Worm (Caenorhabditis elegans): ENCODE measurements around the gene pho-8.

Gene pho-8

ce11 chrV:11822461-11822939, 10.9 kb upstream of the pho-8 start, which contains the start of gene pyc-1:
pyc-1 (minus strand) TSS chrV:11822529.
- TF ChIP-seq hlh-30 (tag; optimal IDR thresholded peaks at IDR 0.05; ENCODE audit: insufficient read depth) (no peak), syd-9 (tag; optimal IDR thresholded peaks at IDR 0.05) (no peak), unc-3 (GFP tag; conservative IDR thresholded peaks at IDR 0.05) (no peak), unc-3 (tag; optimal IDR thresholded peaks at IDR 0.05) (no peak), hlh-6 (tag; optimal IDR thresholded peaks at IDR 0.05) (no peak), pax-1 (tag; optimal IDR thresholded peaks at IDR 0.05) (no peak), C38D4.7 (GFP tag; optimal IDR thresholded peaks at IDR 0.05) (no peak), ceh-22 (tag; optimal IDR thresholded peaks at IDR 0.05) (no peak), mec-3 (tag; optimal IDR thresholded peaks at IDR 0.05; ENCODE audit: borderline replicate concordance) (no peak), che-1 (tag; optimal IDR thresholded peaks at IDR 0.05) (no peak)

ce11 chrV:11823125-11823833, 10.1 kb upstream of the pho-8 start:
- TF ChIP-seq nfya-1 (tag; optimal IDR thresholded peaks at IDR 0.05) = peak; percentile 36
- peak; percentile 39 for TF ChIP-seq elt-2 (tag; optimal IDR thresholded peaks at IDR 0.05)

- TF ChIP-seq ceh-18 (tag; optimal IDR thresholded peaks at IDR 0.05) (peak; percentile 54), K09A11.1 (tag; optimal IDR thresholded peaks at IDR 0.05; ENCODE audit: insufficient read depth) (no peak), nhr-232 (tag; optimal IDR thresholded peaks at IDR 0.05) (no peak), tbx-7 (tag; optimal IDR thresholded peaks at IDR 0.05) (no peak), unc-55 (GFP tag; optimal IDR thresholded peaks at IDR 0.05) (peak; percentile 33), hlh-30 (tag; optimal IDR thresholded peaks at IDR 0.05; ENCODE audit: insufficient read depth) (peak; percentile 11)
Measured at ce11 chrV:11823978-11824377, 9.4 kb upstream of the pho-8 start.

DNA sequence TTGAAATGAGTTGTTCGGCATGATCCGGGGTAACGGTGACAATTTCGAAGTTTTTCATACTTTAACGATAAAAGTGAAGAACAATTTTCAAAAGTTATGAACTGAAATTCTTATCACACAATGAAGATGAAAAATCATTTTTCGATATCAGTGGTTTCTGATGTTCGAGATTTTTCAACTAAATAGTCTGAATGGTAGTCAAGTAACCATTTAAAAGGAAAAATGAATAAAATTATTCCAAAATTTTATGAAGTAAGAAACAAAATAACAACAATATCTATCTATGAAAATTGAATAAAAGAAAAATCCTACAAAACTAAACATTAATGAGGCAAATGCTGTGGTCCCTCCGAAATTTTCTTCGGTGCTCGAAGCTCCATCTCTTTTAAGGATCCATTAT, 7.8 kb upstream of the pho-8 start, which contains the start of gene D2023.4:
Gene D2023.4 (minus strand): TSS at position 101 of the 400 bp plus-strand sequence.
- TF ChIP-seq ceh-9 (tag; optimal IDR thresholded peaks at IDR 0.05) (no peak), tbx-2 (tag; optimal IDR thresholded peaks at IDR 0.05) (no peak), pha-2 (tag; optimal IDR thresholded peaks at IDR 0.05) (no peak), sox-2 (GFP tag; IDR thresholded peaks at IDR 0.05) (no peak), C38D4.7 (GFP tag; optimal IDR thresholded peaks at IDR 0.05) (no peak), sdc-2 (tag; optimal IDR thresholded peaks at IDR 0.05) (no peak), F13H6.1 (tag; optimal IDR thresholded peaks at IDR 0.05) (no peak), K09A11.1 (tag; optimal IDR thresholded peaks at IDR 0.05; ENCODE audit: insufficient read depth) (no peak), hlh-6 (tag; optimal IDR thresholded peaks at IDR 0.05) (no peak), elt-2 (tag; optimal IDR thresholded peaks at IDR 0.05) (no peak), K02D7.2 (tag; optimal IDR thresholded peaks at IDR 0.05) (no peak), nhr-11 (tag; optimal IDR thresholded peaks at IDR 0.05) (no peak), ceh-24 (tag; optimal IDR thresholded peaks at IDR 0.05) (no peak), pat-9 (tag; optimal IDR thresholded peaks at IDR 0.05) (no peak), T23F11.4 (GFP tag; optimal IDR thresholded peaks at IDR 0.05) (no peak), mec-3 (tag; optimal IDR thresholded peaks at IDR 0.05; ENCODE audit: borderline replicate concordance) (no peak)

DNA sequence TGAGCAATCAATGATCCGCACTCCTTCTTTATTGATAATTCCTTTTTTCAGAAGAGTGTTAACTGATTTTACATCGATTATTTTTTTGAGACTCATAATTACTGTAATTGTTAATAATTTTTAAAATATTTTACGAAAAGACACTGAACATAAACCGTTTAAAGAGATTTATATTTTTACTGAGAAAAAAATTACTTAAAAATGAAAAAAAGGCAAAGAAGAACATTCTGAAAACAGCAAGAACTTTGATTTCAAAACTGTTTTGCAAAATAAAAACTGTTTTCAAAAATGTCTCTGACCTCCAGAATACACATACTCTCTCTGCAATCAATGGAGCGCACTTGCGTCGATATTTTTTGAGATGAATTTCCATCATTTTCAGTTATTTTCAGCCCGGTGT, 6.5 kb upstream of the pho-8 start, which contains the start of the genes mpst-1 and D2023.6:
Gene mpst-1 (minus strand): TSS at position 101 of the 400 bp plus-strand sequence.
Gene D2023.6 (plus strand): TSS at position 388 of the 400 bp plus-strand sequence.
- TF ChIP-seq ttx-3 (tag; optimal IDR thresholded peaks at IDR 0.05) = no peak
- TF ChIP-seq ceh-24 (tag; optimal IDR thresholded peaks at IDR 0.05) = no peak

DNA sequence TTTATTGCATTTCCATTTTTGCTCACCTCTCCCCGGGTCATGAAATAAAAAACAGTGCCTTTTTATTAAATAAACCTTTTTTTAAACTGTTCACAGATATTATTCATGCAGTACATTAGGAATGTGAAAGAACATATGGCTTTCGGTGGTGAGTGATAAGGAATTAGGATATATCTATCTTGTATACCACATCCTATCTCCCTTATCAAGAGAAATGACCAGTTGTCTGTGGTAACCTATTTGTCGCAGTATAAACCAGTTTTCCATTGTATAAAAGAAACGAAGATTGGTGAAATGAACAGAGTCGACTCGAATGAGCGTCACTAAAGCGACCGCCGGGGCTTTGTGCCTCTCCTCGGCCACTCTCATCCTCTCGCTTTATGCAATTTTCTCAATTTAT, 4.1 kb upstream of the pho-8 start, which contains the start of gene col-158:
Gene col-158 (plus strand): TSS at position 301 of the 400 bp plus-strand sequence.
- TF ChIP-seq F13H6.1 (tag; optimal IDR thresholded peaks at IDR 0.05) (no peak), ztf-16 (tag; optimal IDR thresholded peaks at IDR 0.05) (no peak), npax-4 (tag; optimal IDR thresholded peaks at IDR 0.05) (no peak), tbx-2 (tag; optimal IDR thresholded peaks at IDR 0.05) (no peak)
